Worm (Caenorhabditis elegans) whole organism, early embryonic: ENCODE results near the gene cdk-5.
"Not testable (repeated sequence)": the region's sequence is repeated elsewhere in the genome, so short reads cannot be mapped to it uniquely, and the experiment has no call there.

Source experiments
- B0310.2 ChIP-seq: sonication (generic microtip); optimal IDR thresholded peaks from 2 replicates; lab custom pipeline; 2016; ENCODE audit warnings: mild to moderate bottlenecking, missing genetic modification characterization, missing compliant biosample characterization
- ama-1 ChIP-seq: fragments of 150-350 bp; optimal IDR thresholded peaks from 2 replicates; lab custom pipeline; 2014
- ets-7 ChIP-seq: sonication (generic microtip); optimal IDR thresholded peaks from 2 replicates; lab custom pipeline; 2016; ENCODE audit warnings: missing genotype, missing genetic modification characterization, missing compliant biosample characterization
- flt-1 ChIP-seq: fragments of 200-800 bp; sonication (Bioruptor generic); IDR thresholded peaks from 2 replicates; pipeline ENCODE4 v1.3.6; 2022; ENCODE audit warnings: missing genetic modification characterization, missing compliant biosample characterization
- hmbx-1 ChIP-seq: sonication (generic microtip); optimal IDR thresholded peaks from 2 replicates; lab custom pipeline; 2016; ENCODE audit warnings: mild to moderate bottlenecking, missing genetic modification characterization, missing compliant biosample characterization
- tbx-11 ChIP-seq: fragments of 200-800 bp; sonication (Bioruptor generic); IDR thresholded peaks from 2 replicates; pipeline ENCODE4 v1.3.6; 2022; ENCODE audit warnings: missing genetic modification characterization, missing compliant biosample characterization

DNA sequence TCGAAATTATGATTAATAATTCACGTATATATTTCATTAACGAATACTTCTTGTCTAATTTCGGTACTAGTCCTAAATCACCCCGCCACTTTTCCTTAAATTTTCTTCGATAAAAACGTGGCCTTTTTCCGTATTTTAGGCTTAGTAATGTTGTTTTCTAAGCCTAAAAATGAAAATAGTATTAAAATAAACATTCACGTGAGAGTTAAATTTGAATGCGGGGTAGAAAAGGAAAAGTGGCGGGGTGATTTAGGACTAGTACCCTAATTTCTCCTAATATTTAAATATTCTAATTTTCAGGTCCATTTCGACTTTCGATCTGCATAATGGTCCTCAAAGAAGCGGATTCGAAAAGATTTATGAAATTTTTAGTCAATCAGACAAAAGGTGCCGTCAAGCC is 32.8 kb upstream of the cdk-5 start, which contains the start of gene T28A8.6:
- TF ChIP-seq ama-1 (lab: Kevin White, UChicago); tbx-11; flt-1 (GFP tag; lab: Robert Waterston, UW); hmbx-1; B0310.2 (tag; lab: Kevin White, UChicago); ets-7 (tag; lab: Kevin White, UChicago): not testable (repeated sequence)
